Worm (Caenorhabditis elegans) whole organism, midembryonic: ENCODE results near the gene R11H6.5.

ENCODE experiments used
- T22C8.4 ChIP-seq: fragments of 200-800 bp; sonication (Bioruptor generic); IDR thresholded peaks from 2 replicates; pipeline ENCODE4 v1.3.6; 2022; ENCODE audit warnings: missing genetic modification characterization, missing compliant biosample characterization
- cog-1 ChIP-seq: sonication (generic microtip); optimal IDR thresholded peaks from 2 replicates; lab custom pipeline; 2016; ENCODE audit warnings: missing genetic modification characterization, missing compliant biosample characterization
- flt-1 ChIP-seq: fragments of 200-800 bp; sonication (Bioruptor generic); IDR thresholded peaks from 2 replicates; pipeline ENCODE4 v1.3.6; 2022; ENCODE audit warnings: missing genetic modification characterization, missing compliant biosample characterization
- klf-2 ChIP-seq: fragments of 200-800 bp; sonication (Bioruptor generic); conservative IDR thresholded peaks from 2 replicates; pipeline ENCODE4 v1.3.6; 2022; ENCODE audit warnings: missing genetic modification reagents, missing genetic modification characterization, missing compliant biosample characterization
- med-1 ChIP-seq: sonication (generic microtip); optimal IDR thresholded peaks from 2 replicates; lab custom pipeline; 2017; ENCODE audit warnings: missing genetic modification characterization, mild to moderate bottlenecking, missing compliant biosample characterization, antibody characterized with exemption, missing genetic modification reagents; ENCODE audit not compliant: insufficient read depth
- ref-1 ChIP-seq: fragments of 200-800 bp; sonication (Bioruptor generic); conservative IDR thresholded peaks from 2 replicates; pipeline ENCODE4 v1.3.6; 2022; ENCODE audit warnings: missing genetic modification reagents, missing genetic modification characterization, missing compliant biosample characterization
- tab-1 ChIP-seq: fragments of 200-800 bp; sonication (Bioruptor generic); IDR thresholded peaks from 2 replicates; pipeline ENCODE4 v1.3.6; 2022; ENCODE audit warnings: missing genetic modification characterization, missing compliant biosample characterization
- ztf-23 ChIP-seq: fragments of 200-800 bp; sonication (Bioruptor generic); IDR thresholded peaks from 2 replicates; pipeline ENCODE4 v1.3.6; 2022; ENCODE audit warnings: missing genetic modification reagents, missing genetic modification characterization, missing compliant biosample characterization
- ztf-29 ChIP-seq: fragments of 200-800 bp; sonication (Bioruptor generic); IDR thresholded peaks from 2 replicates; pipeline ENCODE4 v1.3.6; 2022; ENCODE audit warnings: missing genetic modification reagents, missing genetic modification characterization, missing compliant biosample characterization

DNA sequence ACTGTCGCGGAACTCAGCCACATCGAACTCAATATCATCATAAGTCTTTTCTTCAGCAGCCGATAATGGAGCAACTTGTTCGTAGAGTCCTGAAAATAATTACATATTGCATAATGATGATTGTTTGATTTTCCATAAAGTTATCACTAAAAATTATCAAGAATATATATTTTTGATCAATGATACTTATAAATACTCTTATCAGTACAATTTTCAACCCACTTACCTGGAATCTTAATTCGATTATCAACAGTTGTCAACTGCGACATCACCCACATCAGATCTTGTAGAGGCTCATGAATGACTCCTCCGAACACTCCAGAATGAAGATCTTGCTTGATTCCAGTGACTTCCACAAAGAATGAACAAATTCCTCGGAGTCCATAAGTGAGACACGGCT, 16.0 kb downstream of the R11H6.5 start:
- TF ChIP-seq flt-1 (GFP tag; lab: Robert Waterston, UW) = no peak
- no peak for TF ChIP-seq T22C8.4 (GFP tag; lab: Robert Waterston, UW)
- no peak for TF ChIP-seq med-1 (GFP tag; lab: Kevin White, UChicago)
- no peak for TF ChIP-seq cog-1 (tag; lab: Kevin White, UChicago)
- TF ChIP-seq klf-2 (GFP tag; lab: Robert Waterston, UW) = no peak
- TF ChIP-seq ztf-23 (GFP tag; lab: Robert Waterston, UW) = no peak
- no peak for TF ChIP-seq ref-1 (GFP tag; lab: Robert Waterston, UW)
- TF ChIP-seq ztf-29 (GFP tag; lab: Robert Waterston, UW) = no peak
- TF ChIP-seq tab-1 (GFP tag; lab: Robert Waterston, UW) = no peak
